Worm (Caenorhabditis elegans) whole organism, dauer: ENCODE data around the gene C14E2.4.

Experiments
- unc-62 ChIP-seq: sonication (generic microtip); optimal IDR thresholded peaks from 2 replicates; lab custom pipeline; 2017; ENCODE audit warnings: missing biosample characterization, missing genetic modification reagents, missing genetic modification characterization

C14E2.4 gene

DNA sequence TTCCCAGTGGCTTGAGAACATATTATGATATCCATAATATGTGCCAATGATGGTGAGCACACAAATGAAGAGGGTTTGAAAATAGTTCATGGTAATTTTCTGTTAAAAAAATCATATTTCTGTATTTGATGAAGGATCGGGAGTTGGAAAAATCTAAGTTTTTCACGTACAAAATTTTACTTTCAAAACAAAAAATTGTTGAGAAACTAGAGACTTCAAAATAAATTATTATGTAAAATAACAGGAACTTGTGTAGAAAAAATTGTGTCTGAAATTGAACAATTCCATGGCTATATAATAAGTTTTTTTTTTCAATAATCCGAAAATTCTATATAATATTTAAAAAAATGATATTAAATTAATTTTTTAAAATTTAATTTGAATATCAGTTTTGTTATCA, at the start of gene C14E2.4:
Gene C14E2.4, minus strand, starts transcription at position 101 of the 400 bp plus-strand sequence.
- no peak for TF ChIP-seq unc-62 (GFP tag; lab: Kevin White, UChicago)

DNA sequence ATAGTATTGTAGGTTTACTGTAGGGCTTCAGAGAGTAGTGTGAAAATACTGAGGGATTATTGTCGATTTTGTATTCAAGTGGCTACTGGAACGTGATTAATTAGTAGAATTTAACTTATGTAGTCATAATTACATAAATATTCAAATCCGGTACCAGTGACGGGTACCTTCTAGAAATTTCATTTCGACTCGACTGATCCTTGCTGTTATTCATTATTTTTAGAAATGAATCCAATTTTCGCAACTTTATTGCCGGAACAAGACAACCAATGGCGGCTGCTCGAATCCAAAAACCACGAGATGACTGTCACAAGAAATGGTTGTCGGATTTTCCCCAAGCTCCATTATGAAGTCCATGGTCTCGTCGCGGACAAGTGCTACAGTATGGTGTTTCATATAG, 43.8 kb upstream of the C14E2.4 start, which contains the start of gene tbx-41:
Gene tbx-41, plus strand, starts transcription at position 301 of the 400 bp plus-strand sequence.
- no peak for TF ChIP-seq unc-62 (GFP tag; lab: Kevin White, UChicago)

DNA sequence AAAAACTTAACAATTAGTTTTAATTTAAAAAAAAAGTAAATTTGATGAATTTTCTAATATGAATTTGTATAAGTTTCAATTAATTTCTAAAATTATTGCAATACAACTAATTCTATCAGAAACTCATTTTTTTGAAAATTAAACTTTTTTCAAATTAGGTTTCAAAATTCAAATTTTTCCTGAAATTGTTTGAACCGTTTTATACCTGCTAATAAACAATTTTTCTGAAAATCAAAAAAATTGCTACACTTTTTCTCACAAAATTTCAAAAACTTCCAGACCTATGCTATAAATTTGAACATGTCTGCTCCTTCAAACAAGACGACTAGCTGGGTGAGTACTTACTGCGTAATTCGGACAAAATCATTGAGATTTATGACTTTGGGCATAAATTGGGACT, 39.3 kb upstream of the C14E2.4 start, which contains the start of gene T26C11.8:
Gene T26C11.8, plus strand, starts transcription at position 301 of the 400 bp plus-strand sequence.
- no peak for TF ChIP-seq unc-62 (GFP tag; lab: Kevin White, UChicago)

DNA sequence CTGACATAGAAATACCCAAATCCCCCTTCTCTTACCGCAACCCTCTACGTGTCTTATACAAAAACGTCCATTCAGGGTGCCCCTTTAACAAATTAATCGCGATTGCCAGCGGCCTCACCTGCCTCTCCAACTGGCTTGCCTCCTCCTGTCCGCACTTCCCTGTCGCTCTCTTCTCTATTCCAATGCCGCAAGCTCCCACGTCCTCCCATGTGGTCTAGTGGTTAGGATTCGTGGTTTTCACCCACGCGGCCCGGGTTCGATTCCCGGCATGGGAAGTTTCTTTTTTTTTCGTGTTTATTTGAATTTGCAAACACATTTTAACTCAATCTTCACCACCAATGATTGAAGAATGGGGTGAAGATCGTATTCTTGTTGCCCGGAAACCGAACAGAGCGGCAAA, 37.5 kb upstream of the C14E2.4 start:
- TF ChIP-seq unc-62 (GFP tag; lab: Kevin White, UChicago) = no peak

DNA sequence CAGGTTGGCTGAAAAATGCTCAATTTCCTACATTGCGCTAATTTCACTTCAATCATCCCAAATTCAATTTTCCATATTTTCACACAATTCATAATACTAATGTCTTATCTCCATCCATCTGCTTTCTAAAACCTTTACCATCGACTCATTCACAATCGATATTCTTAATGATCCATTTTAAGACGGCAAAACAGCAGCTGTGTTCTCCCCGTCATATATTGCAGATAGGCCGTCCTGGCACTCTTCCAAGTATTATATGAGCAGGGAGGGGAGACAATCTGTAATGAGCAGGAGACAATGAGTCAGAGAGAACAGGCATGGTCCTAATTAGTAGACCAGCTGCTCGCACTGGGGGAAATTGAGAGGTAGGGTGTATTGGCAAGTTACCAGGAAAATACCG, 36.6 kb upstream of the C14E2.4 start:
- no peak for TF ChIP-seq unc-62 (GFP tag; lab: Kevin White, UChicago)

DNA sequence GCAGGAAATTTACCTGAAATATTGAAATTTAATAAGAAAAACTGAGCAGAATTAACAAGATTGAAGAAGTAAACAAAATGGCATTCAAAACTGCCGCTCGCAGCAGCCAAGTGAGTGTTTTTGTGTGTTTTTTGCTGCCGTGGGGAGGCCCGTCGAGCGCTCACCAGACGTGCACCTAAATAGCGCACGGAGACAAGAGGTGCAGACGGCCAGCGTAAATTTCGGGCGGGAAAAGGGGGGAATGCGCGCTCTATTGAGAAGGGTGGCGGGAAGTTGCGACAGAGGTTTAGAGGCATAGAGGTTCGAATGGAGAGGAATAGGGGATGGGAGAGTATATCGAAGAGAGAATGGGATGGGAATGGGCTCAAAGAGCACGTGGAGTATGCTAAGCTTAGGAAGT, 35.0 kb upstream of the C14E2.4 start, which contains the start of gene ceh-39:
Gene ceh-39, minus strand, starts transcription at position 13 of the 400 bp plus-strand sequence.
- TF ChIP-seq unc-62 (GFP tag; lab: Kevin White, UChicago) = no peak

DNA sequence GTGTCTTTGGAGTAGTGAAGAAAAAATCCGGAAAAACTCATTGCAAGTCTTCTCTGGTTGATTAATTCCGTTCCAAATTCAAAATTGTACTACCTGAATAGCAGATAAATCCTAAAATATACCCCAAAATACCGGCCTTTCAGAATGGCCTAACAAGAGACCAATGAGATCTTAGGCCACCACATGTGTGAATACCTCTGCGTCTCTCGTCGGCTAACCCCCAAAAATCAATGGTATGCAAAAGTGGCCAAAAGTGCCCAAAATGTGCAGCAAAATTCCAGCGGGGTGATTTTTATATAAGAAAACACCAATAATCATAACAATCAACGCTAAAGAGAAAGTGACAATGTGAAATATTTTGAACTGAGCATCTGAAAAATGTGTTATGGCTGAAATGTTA, 32.5 kb upstream of the C14E2.4 start, which contains the start of gene T26C11.9:
Gene T26C11.9, minus strand, starts transcription at position 254 of the 400 bp plus-strand sequence.
- no peak for TF ChIP-seq unc-62 (GFP tag; lab: Kevin White, UChicago)

DNA sequence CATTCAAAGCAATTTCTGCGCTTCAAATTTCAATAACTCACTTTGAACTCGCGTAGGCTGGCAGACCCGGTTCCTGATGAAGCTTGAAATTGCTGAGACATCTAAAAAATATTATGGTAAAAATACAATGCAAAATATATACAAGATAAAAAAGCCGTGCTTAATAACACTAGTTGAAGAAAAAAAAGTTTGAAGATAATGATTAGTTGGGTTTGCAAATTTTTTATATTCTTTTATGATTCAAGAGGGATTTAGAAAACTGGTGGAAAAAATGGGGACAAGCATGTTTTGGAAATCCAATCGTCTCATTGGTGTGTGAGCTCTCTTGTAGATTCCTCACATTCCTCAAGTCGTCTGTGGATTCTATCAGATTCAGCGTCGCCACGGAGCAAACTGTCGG, 31.5 kb upstream of the C14E2.4 start, which contains the start of gene ceh-21:
Gene ceh-21, minus strand, starts transcription at position 101 of the 400 bp plus-strand sequence.
- TF ChIP-seq unc-62 (GFP tag; lab: Kevin White, UChicago) = no peak

DNA sequence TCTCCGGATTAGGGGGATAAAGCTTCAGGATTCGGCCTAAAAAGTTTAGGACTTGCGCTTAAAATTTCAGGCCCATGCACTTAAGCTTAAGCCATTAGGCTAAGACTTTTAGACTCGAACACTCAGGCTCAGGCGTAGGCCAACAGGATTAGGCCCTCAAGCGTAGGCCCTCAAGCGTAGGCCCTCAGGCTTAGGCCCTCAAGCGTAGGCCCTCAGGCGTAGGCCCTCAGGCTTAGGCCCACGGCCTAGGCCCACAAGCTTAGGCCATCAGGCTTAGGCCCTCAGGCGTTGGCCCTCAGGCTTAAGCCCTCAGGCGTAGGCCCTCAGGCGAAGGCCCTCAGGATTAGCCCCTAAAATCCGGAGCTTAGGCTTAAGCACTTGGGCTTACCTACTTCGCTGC, 29.4 kb upstream of the C14E2.4 start:
- TF ChIP-seq unc-62 (GFP tag; lab: Kevin White, UChicago) = no peak

DNA sequence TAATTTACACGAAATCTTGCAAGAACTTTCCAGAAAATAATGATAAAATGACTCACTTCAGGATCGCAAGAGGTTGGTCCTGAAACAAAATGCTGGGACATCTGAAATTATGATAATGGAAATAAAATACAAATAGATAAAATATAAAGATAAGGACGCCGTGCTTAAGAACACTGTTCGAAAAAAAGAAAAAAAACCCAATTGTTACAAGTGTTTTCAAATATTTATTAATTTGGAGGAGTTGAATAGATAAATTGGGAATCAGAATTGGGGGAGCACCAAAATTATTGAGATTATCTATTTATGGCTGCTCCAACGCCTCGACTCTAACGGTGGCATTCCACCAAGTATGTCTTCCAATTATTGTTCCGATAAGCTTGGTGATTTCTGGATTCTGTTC, 27.4 kb upstream of the C14E2.4 start, which contains the start of gene ceh-41:
Gene ceh-41, minus strand, starts transcription at position 101 of the 400 bp plus-strand sequence.
- TF ChIP-seq unc-62 (GFP tag; lab: Kevin White, UChicago) = no peak

DNA sequence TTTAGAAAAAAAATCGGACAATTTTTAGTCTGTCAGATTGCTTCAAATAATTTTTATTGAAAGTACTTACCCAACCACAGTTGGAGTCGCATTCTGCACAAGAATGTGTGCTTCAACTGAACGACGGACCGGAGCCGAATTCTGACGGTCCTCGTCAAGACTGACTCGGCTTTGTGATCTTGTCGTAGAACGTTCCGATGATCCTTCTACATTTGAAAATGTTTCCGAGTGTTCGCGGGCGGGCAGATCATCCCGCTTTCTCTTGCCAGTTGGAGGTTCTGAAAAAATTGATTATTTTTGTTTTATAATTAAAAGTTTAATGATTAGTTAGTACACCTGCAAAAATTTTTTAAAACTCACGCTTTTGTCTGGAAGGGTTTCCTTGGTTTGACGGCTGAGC, 26.6 kb upstream of the C14E2.4 start:
- no peak for TF ChIP-seq unc-62 (GFP tag; lab: Kevin White, UChicago)

DNA sequence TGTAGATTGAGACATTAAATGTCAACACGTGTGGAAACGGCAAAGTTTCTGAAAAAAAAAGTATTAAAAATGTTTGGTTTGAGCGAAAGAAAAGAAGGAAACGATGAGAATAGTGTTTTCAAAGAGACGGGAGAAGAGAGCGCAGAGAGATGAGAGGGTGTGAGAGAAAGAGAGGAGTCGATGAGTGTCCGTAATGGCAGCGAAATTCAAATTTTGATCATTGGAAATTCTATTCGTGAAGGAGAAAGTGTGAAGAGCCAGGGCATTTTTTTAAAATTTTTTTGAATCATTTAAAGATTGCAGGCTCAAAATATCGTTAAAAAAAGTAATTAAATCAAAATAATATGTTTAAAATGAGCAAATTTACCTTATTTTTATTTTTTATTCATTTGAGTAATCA, 24.4 kb upstream of the C14E2.4 start, which contains the start of gene T26C11.4:
Gene T26C11.4, minus strand, starts transcription at position 54 of the 400 bp plus-strand sequence.
- no peak for TF ChIP-seq unc-62 (GFP tag; lab: Kevin White, UChicago)

DNA sequence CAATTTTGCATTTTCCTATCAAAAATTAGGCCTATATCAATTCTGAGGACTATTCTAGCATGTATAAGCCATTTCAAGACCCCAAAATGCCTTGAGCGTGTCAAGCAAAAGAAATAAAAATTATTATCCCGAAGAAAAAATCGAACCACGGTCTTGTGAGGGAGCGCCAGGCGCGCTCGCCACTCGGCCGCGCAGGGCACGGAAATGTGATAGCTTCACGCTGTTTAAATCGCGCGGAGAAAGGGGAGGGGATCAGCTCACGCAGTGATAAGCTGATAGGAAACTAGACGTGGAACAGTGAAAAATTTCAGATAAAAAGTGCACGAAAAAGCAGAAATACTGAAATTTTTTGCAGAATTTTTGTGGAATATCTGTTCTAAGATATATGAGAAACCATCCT, 16.6 kb upstream of the C14E2.4 start:
- no peak for TF ChIP-seq unc-62 (GFP tag; lab: Kevin White, UChicago)

DNA sequence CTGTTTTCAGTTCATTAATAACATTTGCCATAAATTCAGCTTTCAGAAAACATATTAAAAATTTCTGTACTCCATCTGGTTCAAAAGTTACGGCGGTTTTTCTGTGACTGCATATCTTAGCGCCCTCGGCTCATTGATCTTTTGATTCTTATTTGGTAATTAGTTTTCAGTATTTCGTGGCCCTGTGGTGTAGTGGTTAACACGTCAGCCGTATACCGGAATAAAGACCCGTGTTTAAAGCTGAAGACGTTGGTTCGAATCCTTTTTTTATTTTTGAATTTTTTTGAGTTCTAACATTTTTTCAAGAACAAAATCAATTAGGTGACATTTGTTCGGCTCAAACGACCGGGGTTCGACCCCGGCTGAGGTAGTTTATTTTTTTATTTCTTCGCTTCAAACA, 9.3 kb upstream of the C14E2.4 start:
- no peak for TF ChIP-seq unc-62 (GFP tag; lab: Kevin White, UChicago)

DNA sequence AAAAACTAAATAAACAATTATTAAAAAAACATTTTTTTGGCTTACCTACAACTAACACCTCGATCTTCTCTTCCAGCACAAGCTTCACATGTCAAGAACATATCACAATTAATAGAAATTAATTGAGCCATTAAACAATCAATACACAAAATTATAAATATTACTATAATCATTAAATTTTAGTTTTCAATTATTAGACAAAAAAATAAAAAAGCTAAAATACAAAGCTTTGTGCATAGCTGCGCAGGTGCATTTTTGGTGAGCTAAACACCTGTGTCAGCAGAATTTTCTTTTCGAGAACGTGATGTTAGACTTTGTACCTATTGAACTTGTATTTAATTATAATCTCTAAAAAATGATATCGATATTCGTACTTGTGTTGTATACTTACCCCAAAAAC, 8.8 kb upstream of the C14E2.4 start, which contains the start of gene C14E2.6:
Gene C14E2.6, minus strand, starts transcription at position 101 of the 400 bp plus-strand sequence.
- no peak for TF ChIP-seq unc-62 (GFP tag; lab: Kevin White, UChicago)

DNA sequence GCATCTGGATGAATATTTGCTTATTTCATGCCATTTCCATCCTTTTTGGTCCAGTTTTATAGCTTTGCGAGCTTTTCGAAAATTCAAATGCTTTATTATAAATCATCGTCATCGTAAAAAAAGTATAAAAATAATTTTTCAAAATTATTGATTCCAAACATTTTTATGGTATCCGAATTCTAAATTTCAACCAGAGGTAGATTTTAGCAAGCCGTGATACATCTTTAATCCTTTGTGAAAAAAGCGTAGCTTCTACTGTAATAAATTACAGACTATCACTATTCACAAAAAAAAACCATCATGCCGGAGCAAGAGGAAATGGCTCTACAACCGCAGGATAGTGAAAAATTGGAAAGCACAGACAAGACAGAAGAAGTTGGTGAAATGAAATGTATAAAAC, 5.0 kb upstream of the C14E2.4 start, which contains the start of gene C14E2.1:
Gene C14E2.1, plus strand, starts transcription at position 301 of the 400 bp plus-strand sequence.
- no peak for TF ChIP-seq unc-62 (GFP tag; lab: Kevin White, UChicago)

DNA sequence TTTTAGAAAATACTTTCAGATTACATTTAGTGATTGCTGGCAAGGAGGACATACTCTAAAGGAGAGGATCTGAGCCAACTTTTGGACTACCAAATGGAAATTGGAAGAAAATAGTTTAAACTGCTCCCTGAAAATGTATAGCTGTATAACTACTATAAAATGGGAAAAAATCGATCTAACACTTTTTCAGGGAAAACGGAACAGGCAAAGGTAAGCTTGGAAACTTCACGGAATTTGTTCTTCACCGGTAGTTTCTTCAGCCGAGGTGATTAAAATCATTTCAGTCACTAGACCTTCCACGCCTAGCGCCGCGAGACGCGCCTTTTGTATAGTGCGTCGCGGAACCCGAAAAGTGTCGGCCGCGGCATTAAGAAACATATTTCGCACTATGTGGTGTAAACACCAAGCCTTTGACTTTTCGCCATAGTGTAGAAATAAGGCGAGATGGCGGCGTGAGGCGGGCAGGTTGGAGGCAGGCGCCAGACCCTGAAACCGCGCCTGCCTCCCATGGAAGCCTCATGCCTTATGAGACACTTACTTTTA, 4.2 kb upstream of the C14E2.4 start, which contains the start of gene C14E2.5:
Gene C14E2.5, minus strand, starts transcription at position 51 of the 543 bp plus-strand sequence.
- no peak for TF ChIP-seq unc-62 (GFP tag; lab: Kevin White, UChicago)
